Worm (Caenorhabditis elegans): Measurements from ENCODE around the gene smg-6.
"Not testable (repeated sequence)": the region's sequence is repeated elsewhere in the genome, so short reads cannot be mapped to it uniquely, and the experiment has no call there.

DNA sequence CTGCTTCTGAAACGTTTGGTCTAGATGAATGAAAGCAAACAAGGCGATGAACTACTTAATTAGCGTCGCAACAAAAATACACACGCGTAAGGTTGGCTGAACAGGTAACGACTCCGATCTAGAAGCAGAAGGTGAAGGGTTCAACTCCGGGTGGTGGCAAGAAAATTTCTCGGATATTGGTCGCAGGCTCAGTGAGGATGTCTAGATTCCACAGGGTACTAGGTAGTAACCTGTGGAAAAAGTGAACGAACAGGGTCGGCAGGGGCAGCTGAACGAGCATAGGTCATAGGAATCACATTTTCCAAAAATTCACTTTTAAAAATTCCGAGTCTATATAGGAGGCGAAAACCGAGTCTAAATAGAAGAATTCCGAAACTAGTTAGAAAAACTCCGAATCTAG is 13.3 kb upstream of the smg-6 start:
- not testable (repeated sequence) for TF ChIP-seq cebp-2 (GFP tag; IDR thresholded peaks at IDR 0.05); ets-4 (GFP tag; optimal IDR thresholded peaks at IDR 0.05); B0336.3 (GFP tag; IDR thresholded peaks at IDR 0.05); unc-62 (GFP tag; optimal IDR thresholded peaks at IDR 0.05); attf-5 (GFP tag; optimal IDR thresholded peaks at IDR 0.05); lsl-1 (GFP tag; optimal IDR thresholded peaks at IDR 0.05); F49E8.2 (tag; optimal IDR thresholded peaks at IDR 0.05; ENCODE audit: insufficient read depth); F23B12.7 (tag; optimal IDR thresholded peaks at IDR 0.05; ENCODE audit: insufficient read depth)

Measured in whole organism, young adult.